Worm (Caenorhabditis elegans) whole organism, L3 larva: ENCODE measurements around the gene F35D2.1.

Experiments used
- ama-1 ChIP-seq: fragments of 150-350 bp; optimal IDR thresholded peaks from 2 replicates; lab custom pipeline; 2018
- ceh-9 ChIP-seq: sonication (generic microtip); optimal IDR thresholded peaks from 2 replicates; lab custom pipeline; 2018; ENCODE audit warnings: missing biosample characterization, missing genetic modification characterization
- egl-27 ChIP-seq: sonication (generic microtip); optimal IDR thresholded peaks from 4 replicates; lab custom pipeline; 2017; ENCODE audit warnings: missing biosample characterization, missing genetic modification reagents, missing genetic modification characterization
- elt-1 ChIP-seq: fragments of 150-350 bp; optimal IDR thresholded peaks from 2 replicates; lab custom pipeline; 2014; ENCODE audit warnings: missing biosample characterization, missing genetic modification characterization
- fkh-2 ChIP-seq: fragments of 150-350 bp; optimal IDR thresholded peaks from 2 replicates; lab custom pipeline; 2014; ENCODE audit warnings: missing biosample characterization, missing genetic modification reagents, missing genetic modification characterization
- fos-1 ChIP-seq: fragments of 150-350 bp; optimal IDR thresholded peaks from 2 replicates; lab custom pipeline; 2014; ENCODE audit warnings: missing biosample characterization, missing genetic modification characterization
- nhr-11 ChIP-seq: fragments of 150-350 bp; optimal IDR thresholded peaks from 2 replicates; lab custom pipeline; 2014; ENCODE audit warnings: missing biosample characterization, missing genetic modification characterization
- nhr-28 ChIP-seq: fragments of 150-350 bp; optimal IDR thresholded peaks from 2 replicates; lab custom pipeline; 2014; ENCODE audit warnings: missing biosample characterization, missing genetic modification characterization
- nhr-76 ChIP-seq: fragments of 150-350 bp; sonication (generic microtip); optimal IDR thresholded peaks from 5 replicates; lab custom pipeline; 2014; ENCODE audit warnings: missing biosample characterization, missing genetic modification characterization
- nhr-77 ChIP-seq: fragments of 150-350 bp; optimal IDR thresholded peaks from 2 replicates; lab custom pipeline; 2014; ENCODE audit warnings: missing biosample characterization, missing genetic modification characterization
- skn-1 ChIP-seq: fragments of 150-350 bp; optimal IDR thresholded peaks from 2 replicates; lab custom pipeline; 2014; ENCODE audit warnings: missing biosample characterization, missing genetic modification characterization
- snpc-4 ChIP-seq: fragments of 150-350 bp; optimal IDR thresholded peaks from 2 replicates; lab custom pipeline; 2014; ENCODE audit warnings: missing biosample characterization, missing genetic modification characterization
- tbx-2 ChIP-seq: sonication (generic microtip); optimal IDR thresholded peaks from 2 replicates; lab custom pipeline; 2016; ENCODE audit warnings: mild to moderate bottlenecking, missing genetic modification characterization, missing compliant biosample characterization
- unc-39 ChIP-seq: sonication (generic microtip); optimal IDR thresholded peaks from 4 replicates; lab custom pipeline; 2017; ENCODE audit warnings: missing biosample characterization, missing genetic modification characterization

DNA sequence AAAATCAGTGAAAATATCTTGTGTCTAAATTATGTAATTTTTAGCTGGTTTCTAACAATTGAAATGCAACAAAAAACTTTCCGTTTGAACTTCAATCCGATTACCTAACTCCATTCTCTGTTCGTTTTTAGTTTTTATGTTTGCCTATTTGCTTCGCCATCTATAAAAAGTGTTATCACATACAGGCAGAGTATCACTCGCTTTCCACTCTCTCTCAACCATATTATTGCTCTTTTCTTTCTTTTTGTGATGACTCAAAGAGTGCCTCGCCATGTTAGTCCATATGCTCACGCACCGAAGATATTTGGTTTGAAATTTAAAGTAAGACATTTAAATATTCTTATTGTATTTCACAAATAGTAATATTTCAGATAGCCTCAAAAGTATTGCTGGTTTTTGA lies 40.8 kb upstream of the F35D2.1 start, which contains the start of gene ZK1290.13:
- TF ChIP-seq snpc-4 (tag; lab: Kevin White, UChicago) (no peak), tbx-2 (tag; lab: Kevin White, UChicago) (no peak), nhr-11 (no peak), unc-39 (tag; lab: Kevin White, UChicago) (no peak), ceh-9 (tag; lab: Kevin White, UChicago) (no peak), nhr-77 (tag; lab: Kevin White, UChicago) (no peak), fkh-2 (no peak), ama-1 (no peak), nhr-76 (tag; lab: Kevin White, UChicago) (no peak), elt-1 (tag; lab: Kevin White, UChicago) (no peak), skn-1 (tag; lab: Kevin White, UChicago) (no peak), nhr-28 (tag; lab: Kevin White, UChicago) (no peak), egl-27 (tag; lab: Kevin White, UChicago) (no peak), fos-1 (tag; lab: Kevin White, UChicago) (no peak)
